Fruit fly (Drosophila melanogaster) whole organism, prepupa: ENCODE measurements around the gene CG5608.

ENCODE experiments used
- Blimp-1 ChIP-seq: fragments of 200-800 bp; sonication (Bioruptor generic); optimal IDR thresholded peaks from 3 replicates; lab custom pipeline; 2017; ENCODE audit warnings: missing biosample characterization, missing genetic modification characterization, mild to moderate bottlenecking, moderate library complexity, missing genetic modification reagents
- CG10631 ChIP-seq: fragments of 200-800 bp; sonication (Bioruptor generic); optimal IDR thresholded peaks from 2 replicates; lab custom pipeline; 2016; ENCODE audit warnings: missing biosample characterization, missing genetic modification characterization
- CG11294 ChIP-seq: fragments of 200-800 bp; sonication (Bioruptor generic); IDR thresholded peaks from 2 replicates; pipeline ENCODE4 v1.3.6; 2022; ENCODE audit warnings: missing biosample characterization, missing genetic modification characterization
- CG11902 ChIP-seq: fragments of 200-800 bp; sonication (Bioruptor generic); optimal IDR thresholded peaks from 3 replicates; lab custom pipeline; 2016; ENCODE audit warnings: missing biosample characterization, missing genetic modification characterization
- CG15336 ChIP-seq: fragments of 200-800 bp; sonication (Bioruptor generic); IDR thresholded peaks from 2 replicates; pipeline ENCODE4 v1.3.6; 2022; ENCODE audit warnings: missing biosample characterization, missing genetic modification characterization
- CG1621 ChIP-seq: fragments of 200-800 bp; sonication (Bioruptor generic); optimal IDR thresholded peaks from 3 replicates; lab custom pipeline; 2018; ENCODE audit warnings: missing biosample characterization, mild to moderate bottlenecking, missing genetic modification characterization
- CG3032 ChIP-seq: fragments of 200-800 bp; optimal IDR thresholded peaks from 2 replicates; lab custom pipeline; 2019; ENCODE audit warnings: missing biosample characterization, mild to moderate bottlenecking, missing genetic modification characterization, moderate library complexity
- CG34406 ChIP-seq: fragments of 200-800 bp; sonication (Bioruptor generic); optimal IDR thresholded peaks from 3 replicates; lab custom pipeline; 2016; ENCODE audit warnings: missing biosample characterization, missing genetic modification characterization
- CG3919 ChIP-seq: fragments of 200-800 bp; sonication (Bioruptor generic); optimal IDR thresholded peaks from 3 replicates; lab custom pipeline; 2016; ENCODE audit warnings: missing biosample characterization, missing genetic modification characterization
- CG6276 ChIP-seq: fragments of 200-800 bp; sonication (Bioruptor generic); optimal IDR thresholded peaks from 2 replicates; lab custom pipeline; 2017; ENCODE audit warnings: missing biosample characterization, mild to moderate bottlenecking, missing genetic modification characterization
- CG6792 ChIP-seq: fragments of 200-800 bp; sonication (Bioruptor generic); optimal IDR thresholded peaks from 3 replicates; lab custom pipeline; 2016; ENCODE audit warnings: missing biosample characterization, missing genetic modification characterization
- CG6854 ChIP-seq: fragments of 200-800 bp; sonication (Bioruptor generic); optimal IDR thresholded peaks from 2 replicates; lab custom pipeline; 2017; ENCODE audit warnings: missing biosample characterization, mild to moderate bottlenecking, missing genetic modification characterization
- CG8119 ChIP-seq: fragments of 200-800 bp; sonication (Bioruptor generic); IDR thresholded peaks from 3 replicates; pipeline ENCODE4 v1.3.6; 2022; ENCODE audit warnings: missing biosample characterization, missing genetic modification characterization
- CG8319 ChIP-seq: fragments of 200-800 bp; sonication (Bioruptor generic); optimal IDR thresholded peaks from 3 replicates; lab custom pipeline; 2016; ENCODE audit warnings: missing biosample characterization, missing genetic modification characterization
- CG8632 ChIP-seq: fragments of 200-800 bp; sonication (Bioruptor generic); optimal IDR thresholded peaks from 3 replicates; lab custom pipeline; 2016; ENCODE audit warnings: missing biosample characterization, missing genetic modification characterization
- CG9139 ChIP-seq: fragments of 200-800 bp; sonication (Bioruptor generic); optimal IDR thresholded peaks from 3 replicates; lab custom pipeline; 2017; ENCODE audit warnings: missing biosample characterization, mild to moderate bottlenecking, missing genetic modification characterization
- Eip75B ChIP-seq: fragments of 200-800 bp; sonication (Bioruptor generic); optimal IDR thresholded peaks from 3 replicates; lab custom pipeline; 2016; ENCODE audit warnings: missing biosample characterization, missing genetic modification characterization
- Eip78C ChIP-seq: fragments of 200-800 bp; sonication (Bioruptor generic); peaks from one replicate; lab custom pipeline; 2016; ENCODE audit warnings: missing biosample characterization, missing genetic modification characterization
- Eip93F ChIP-seq: fragments of 200-800 bp; sonication (Bioruptor generic); optimal IDR thresholded peaks from 2 replicates; lab custom pipeline; 2016; ENCODE audit warnings: missing biosample characterization, mild to moderate bottlenecking, missing genetic modification characterization
- Ets96B ChIP-seq: fragments of 200-800 bp; optimal IDR thresholded peaks from 2 replicates; lab custom pipeline; 2019; ENCODE audit warnings: missing biosample characterization, mild to moderate bottlenecking, missing genetic modification characterization, moderate library complexity
- Gug ChIP-seq: fragments of 200-800 bp; sonication (Bioruptor generic); IDR thresholded peaks from 2 replicates; pipeline ENCODE4 v1.3.6; 2022; ENCODE audit warnings: missing biosample characterization, missing genetic modification characterization
- Hr38 ChIP-seq: sonication (Bioruptor generic); optimal IDR thresholded peaks from 2 replicates; lab custom pipeline; 2016; ENCODE audit warnings: missing biosample characterization, missing genetic modification characterization
- Hr39 ChIP-seq: fragments of 200-800 bp; sonication (Bioruptor generic); optimal IDR thresholded peaks from 2 replicates; lab custom pipeline; 2016; ENCODE audit warnings: missing biosample characterization, missing genetic modification characterization
- Hr4 ChIP-seq: fragments of 200-800 bp; sonication (Bioruptor generic); optimal IDR thresholded peaks from 3 replicates; lab custom pipeline; 2016; ENCODE audit warnings: missing biosample characterization, missing genetic modification characterization
- Lpt ChIP-seq: fragments of 200-800 bp; sonication (Bioruptor generic); optimal IDR thresholded peaks from 3 replicates; lab custom pipeline; 2016; ENCODE audit warnings: missing biosample characterization, missing genetic modification characterization
- Met ChIP-seq: fragments of 200-800 bp; sonication (Bioruptor generic); optimal IDR thresholded peaks from 3 replicates; lab custom pipeline; 2016; ENCODE audit warnings: missing biosample characterization, missing genetic modification characterization
- OdsH ChIP-seq: fragments of 200-800 bp; sonication (Bioruptor generic); optimal IDR thresholded peaks from 3 replicates; lab custom pipeline; 2016; ENCODE audit warnings: missing biosample characterization, missing genetic modification characterization
- Sox102F ChIP-seq: fragments of 200-800 bp; sonication (Bioruptor generic); optimal IDR thresholded peaks from 2 replicates; lab custom pipeline; 2016; ENCODE audit warnings: missing biosample characterization, mild to moderate bottlenecking, missing genetic modification characterization
- Sox14 ChIP-seq: fragments of 200-800 bp; sonication (Bioruptor generic); optimal IDR thresholded peaks from 3 replicates; lab custom pipeline; 2016; ENCODE audit warnings: missing biosample characterization, missing genetic modification characterization
- Sox15 ChIP-seq: fragments of 200-800 bp; sonication (Bioruptor generic); optimal IDR thresholded peaks from 3 replicates; lab custom pipeline; 2016; ENCODE audit warnings: missing biosample characterization, missing genetic modification characterization
- achi ChIP-seq: fragments of 200-800 bp; sonication (Bioruptor generic); optimal IDR thresholded peaks from 3 replicates; lab custom pipeline; 2016; ENCODE audit warnings: missing biosample characterization, missing genetic modification characterization
- cyc ChIP-seq: fragments of 200-800 bp; sonication (Bioruptor generic); optimal IDR thresholded peaks from 3 replicates; lab custom pipeline; 2016; ENCODE audit warnings: missing biosample characterization, missing genetic modification characterization
- dac ChIP-seq: fragments of 200-800 bp; sonication (Bioruptor generic); optimal IDR thresholded peaks from 2 replicates; lab custom pipeline; 2017; ENCODE audit warnings: missing biosample characterization, mild to moderate bottlenecking, missing genetic modification characterization
- eg ChIP-seq: fragments of 200-800 bp; sonication (Bioruptor generic); IDR thresholded peaks from 3 replicates; pipeline ENCODE4 v1.3.6; 2022; ENCODE audit warnings: missing biosample characterization, missing genetic modification characterization
- esn ChIP-seq: fragments of 200-800 bp; sonication (Bioruptor generic); optimal IDR thresholded peaks from 2 replicates; lab custom pipeline; 2016; ENCODE audit warnings: missing biosample characterization, mild to moderate bottlenecking, missing genetic modification characterization, moderate library complexity
- fd59A ChIP-seq: fragments of 200-800 bp; sonication (Bioruptor generic); optimal IDR thresholded peaks from 2 replicates; lab custom pipeline; 2017; ENCODE audit warnings: missing biosample characterization, mild to moderate bottlenecking, missing genetic modification characterization, missing genetic modification reagents
- fd85E ChIP-seq: fragments of 200-800 bp; sonication (Bioruptor generic); optimal IDR thresholded peaks from 3 replicates; lab custom pipeline; 2016; ENCODE audit warnings: missing biosample characterization, missing genetic modification characterization
- fkh ChIP-seq: fragments of 200-800 bp; sonication (Bioruptor generic); optimal IDR thresholded peaks from 3 replicates; lab custom pipeline; 2017; ENCODE audit warnings: missing biosample characterization, mild to moderate bottlenecking, missing genetic modification characterization, moderate library complexity
- net ChIP-seq: fragments of 200-800 bp; sonication (Bioruptor generic); optimal IDR thresholded peaks from 3 replicates; lab custom pipeline; 2016; ENCODE audit warnings: missing biosample characterization, missing genetic modification characterization
- pdm3 ChIP-seq: fragments of 200-800 bp; sonication (Bioruptor generic); optimal IDR thresholded peaks from 3 replicates; lab custom pipeline; 2016; ENCODE audit warnings: missing biosample characterization, missing genetic modification characterization
- salr ChIP-seq, 2 experiments: fragments of 200-800 bp; sonication (Bioruptor generic); optimal IDR thresholded peaks; 3 replicates each; lab custom pipeline; 2016 to 2018; ENCODE audit warnings: missing biosample characterization in 2 of 2, missing genetic modification characterization in 2 of 2, mild to moderate bottlenecking in 1 of 2
- spab ChIP-seq: fragments of 200-800 bp; sonication (Bioruptor generic); optimal IDR thresholded peaks from 2 replicates; lab custom pipeline; 2017; ENCODE audit warnings: missing biosample characterization, mild to moderate bottlenecking, missing genetic modification characterization, missing genetic modification reagents
- ss ChIP-seq, 2 experiments: fragments of 200-800 bp; sonication (Bioruptor generic); optimal IDR thresholded peaks; 2 replicates in 1 of 2; 3 replicates in 1 of 2; lab custom pipeline; 2017 to 2018; ENCODE audit warnings: mild to moderate bottlenecking in 2 of 2, missing biosample characterization in 2 of 2, missing genetic modification characterization in 2 of 2, moderate library complexity in 1 of 2
- svp ChIP-seq: fragments of 200-800 bp; sonication (Bioruptor generic); peaks from one replicate; lab custom pipeline; 2016; ENCODE audit warnings: missing biosample characterization, missing genetic modification characterization

Gene CG5608

DNA sequence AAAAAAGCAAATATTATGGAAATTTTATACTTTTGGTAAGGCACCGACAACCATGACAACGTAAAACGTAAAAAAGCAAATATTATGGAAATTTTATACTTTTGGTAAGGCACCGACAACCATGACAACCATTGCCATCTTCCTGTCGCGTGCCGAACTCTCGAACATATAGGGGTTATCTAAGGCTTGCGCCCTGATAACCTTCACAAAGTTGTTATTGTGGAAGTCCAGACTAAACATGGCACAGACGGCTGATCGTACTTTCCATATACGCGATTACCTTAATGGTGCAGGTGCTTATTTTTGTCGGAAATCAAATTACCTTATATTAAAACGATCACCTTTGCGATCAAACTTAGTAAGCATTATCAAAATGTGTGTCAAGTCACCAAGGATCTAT is 19.6 kb downstream of the CG5608 start:
- TF ChIP-seq CG3032 (no peak), salr (GFP tag; optimal IDR thresholded peaks at IDR 0.05; lab: Kevin White, UChicago) (no peak), OdsH (no peak), svp (GFP tag; lab: Kevin White, UChicago) (peak; percentile 95), CG6792 (GFP tag; lab: Kevin White, UChicago) (no peak), CG3919 (GFP tag; lab: Kevin White, UChicago) (no peak), CG8119 (GFP tag; lab: Robert Waterston, UW) (no peak), achi (GFP tag; lab: Kevin White, UChicago) (no peak)

dm6 chr3R:12443769-12444168 is 21.3 kb downstream of the CG5608 start:
- TF ChIP-seq Eip78C (GFP tag; lab: Kevin White, UChicago) (no peak), dac (GFP tag; lab: Kevin White, UChicago) (no peak), net (no peak), Blimp-1 (GFP tag; lab: Kevin White, UChicago) (no peak), Lpt (GFP tag; lab: Kevin White, UChicago) (no peak), achi (GFP tag; lab: Kevin White, UChicago) (no peak), Gug (GFP tag; lab: Robert Waterston, UW) (no peak), eg (GFP tag; lab: Robert Waterston, UW) (no peak), CG10631 (no peak), Eip75B (no peak), spab (GFP tag; lab: Kevin White, UChicago) (no peak), CG3919 (GFP tag; lab: Kevin White, UChicago) (no peak)
- TF ChIP-seq, all 60 proteins: peak for 0

DNA sequence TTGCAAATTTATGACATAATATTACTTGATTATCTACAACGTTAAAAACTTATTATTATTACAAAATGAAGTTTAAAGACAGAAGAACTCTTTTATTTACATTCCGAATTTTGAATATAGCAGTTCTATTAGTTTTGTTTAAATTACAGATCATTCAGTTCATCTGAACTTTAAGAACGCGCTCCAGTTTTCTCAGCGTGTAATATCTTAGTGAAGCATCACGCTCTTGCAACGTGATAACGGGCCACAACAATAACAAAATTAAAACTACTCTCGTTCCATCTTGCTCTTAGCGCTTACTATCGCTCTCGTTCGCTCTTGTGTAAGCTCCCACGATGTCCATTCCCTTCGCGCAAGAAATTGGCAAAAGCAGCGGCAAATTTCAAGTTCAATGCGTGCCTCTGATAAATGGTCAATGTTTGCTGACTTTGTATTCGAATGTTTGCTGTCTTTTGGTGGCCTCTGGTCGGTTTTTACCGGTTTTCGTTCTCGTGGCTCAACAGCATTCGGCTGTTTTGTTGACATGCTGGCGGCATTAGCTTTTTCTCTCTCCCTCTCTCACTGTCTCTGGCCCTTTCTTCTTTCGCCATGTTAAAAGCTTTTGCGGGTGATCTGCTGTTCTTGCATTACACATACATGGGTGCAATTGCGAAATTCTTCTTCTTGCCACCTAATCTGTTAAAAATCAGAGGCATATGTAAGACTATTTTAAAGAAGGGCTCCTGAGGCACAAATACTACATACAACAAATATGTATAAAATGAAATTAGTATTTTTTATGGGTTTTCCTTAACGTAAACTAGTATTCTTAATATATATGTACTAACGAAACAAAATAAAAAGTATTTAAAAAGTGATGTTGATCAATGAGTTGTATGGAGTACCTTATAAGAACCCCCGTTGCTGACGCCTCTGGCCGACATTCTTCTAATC is 22.2 kb downstream of the CG5608 start:
- TF ChIP-seq CG15336 (GFP tag; lab: Robert Waterston, UW) (peak; percentile 68), CG1621 (tag; lab: Kevin White, UChicago) (no peak), Sox102F (GFP tag; lab: Kevin White, UChicago) (peak; percentile 31), esn (GFP tag; lab: Kevin White, UChicago) (peak; percentile 54), Sox14 (GFP tag; lab: Kevin White, UChicago) (peak; percentile 39), Sox15 (GFP tag; lab: Kevin White, UChicago) (no peak), fd85E (GFP tag; lab: Kevin White, UChicago) (no peak), Eip93F (GFP tag; lab: Kevin White, UChicago) (no peak), cyc (peak; percentile 14), Blimp-1 (GFP tag; lab: Kevin White, UChicago) (no peak), CG11294 (no peak), achi (GFP tag; lab: Kevin White, UChicago) (peak; percentile 45), salr (GFP tag; optimal IDR thresholded peaks at IDR 0.05; lab: Kevin White, UChicago) (peak in 1 of 2 experiments; percentile 57), CG6792 (GFP tag; lab: Kevin White, UChicago) (peak; percentile 19), CG8319 (GFP tag; lab: Kevin White, UChicago) (no peak), CG9139 (GFP tag; lab: Kevin White, UChicago) (no peak), CG8632 (GFP tag; lab: Kevin White, UChicago) (no peak), CG34406 (GFP tag; lab: Kevin White, UChicago) (peak; percentile 42), CG6276 (GFP tag; lab: Kevin White, UChicago) (peak; percentile 65), Hr4 (peak; percentile 67), net (peak; percentile 48), CG8119 (GFP tag; lab: Robert Waterston, UW) (peak; percentile 39; the same call in 2 of the 3 replicates), svp (GFP tag; lab: Kevin White, UChicago) (peak; percentile 67), pdm3 (GFP tag; lab: Kevin White, UChicago) (peak; percentile 70), Hr38 (GFP tag; lab: Kevin White, UChicago) (no peak), Met (GFP tag; lab: Kevin White, UChicago) (peak; percentile 63), fd59A (GFP tag; lab: Kevin White, UChicago) (no peak), Ets96B (tag; lab: Kevin White, UChicago) (peak; percentile 58), dac (GFP tag; lab: Kevin White, UChicago) (peak; percentile 12), spab (GFP tag; lab: Kevin White, UChicago) (no peak), Hr39 (GFP tag; lab: Kevin White, UChicago) (peak; percentile 46), ss (GFP tag; optimal IDR thresholded peaks at IDR 0.05; lab: Kevin White, UChicago) (peak; percentile 11 to 41), CG11902 (GFP tag; lab: Kevin White, UChicago) (no peak), fkh (GFP tag; lab: Kevin White, UChicago) (peak; percentile 68), CG10631 (peak; percentile 45), CG3919 (GFP tag; lab: Kevin White, UChicago) (peak; percentile 56), CG6854 (GFP tag; lab: Kevin White, UChicago) (peak; percentile 42)
